Worm (Caenorhabditis elegans): ENCODE measurements around the gene set-1.

DNA sequence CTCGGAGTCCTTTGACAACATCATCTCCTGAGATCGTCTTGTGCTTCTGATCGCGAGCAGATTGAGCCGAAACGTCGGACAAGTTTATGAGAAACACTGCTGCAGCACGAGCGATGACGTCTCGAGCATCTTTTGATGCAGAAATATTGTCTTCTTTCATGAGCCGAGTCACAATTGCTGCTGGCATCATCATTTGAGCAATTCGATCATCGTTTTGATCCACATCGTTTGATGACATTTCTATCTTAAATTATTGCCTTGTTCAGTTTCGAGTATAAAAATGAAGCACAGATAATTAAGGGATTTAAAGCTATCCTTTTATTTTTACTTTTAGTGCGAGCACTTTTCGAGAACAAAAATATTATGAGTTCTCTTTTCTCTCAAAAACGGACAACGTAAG is 10.4 kb upstream of the set-1 start, which contains the start of gene T26A5.8:
- TF ChIP-seq unc-62 (GFP tag; optimal IDR thresholded peaks at IDR 0.05) = no peak
- peak in 1 of 2 experiments; percentile 58 for TF ChIP-seq lsy-2 (tag; optimal IDR thresholded peaks at IDR 0.05)
- TF ChIP-seq nhr-237 (tag; optimal IDR thresholded peaks at IDR 0.05) = no peak
- TF ChIP-seq blmp-1 (tag; optimal IDR thresholded peaks at IDR 0.05; ENCODE audit: insufficient read depth) = no peak
- TF ChIP-seq egl-27 (tag; optimal IDR thresholded peaks at IDR 0.05) = no peak
- no peak for TF ChIP-seq ztf-1 (GFP tag; conservative IDR thresholded peaks at IDR 0.05)
- no peak for TF ChIP-seq nhr-25 (tag; optimal IDR thresholded peaks at IDR 0.05)
- no peak for TF ChIP-seq ztf-11 (tag; optimal IDR thresholded peaks at IDR 0.05)
- no peak for TF ChIP-seq fos-1 (tag; optimal IDR thresholded peaks at IDR 0.05)
- peak; percentile 29 for TF ChIP-seq ztf-4 (tag; optimal IDR thresholded peaks at IDR 0.05)
- TF ChIP-seq R02D3.7 (tag; optimal IDR thresholded peaks at IDR 0.05) = no peak
- no peak for TF ChIP-seq nhr-12 (tag; optimal IDR thresholded peaks at IDR 0.05)
- TF ChIP-seq nhr-77 (tag; optimal IDR thresholded peaks at IDR 0.05) = no peak

Data from whole organism, L2 larva.